Worm (Caenorhabditis elegans) whole organism, L3 larva: Measurements from ENCODE around the gene sra-34.

Experiments
- ceh-82 ChIP-seq: fragments of 150-350 bp; optimal IDR thresholded peaks from 2 replicates; lab custom pipeline; 2014; ENCODE audit warnings: missing biosample characterization, missing genetic modification characterization
- daf-12 ChIP-seq: fragments of 150-350 bp; optimal IDR thresholded peaks from 2 replicates; lab custom pipeline; 2014; ENCODE audit warnings: missing biosample characterization, missing genetic modification reagents, missing genetic modification characterization
- lin-15B ChIP-seq: fragments of 150-350 bp; optimal IDR thresholded peaks from 2 replicates; lab custom pipeline; 2014; ENCODE audit warnings: missing biosample characterization, missing genetic modification characterization
- pqm-1 ChIP-seq: fragments of 150-350 bp; optimal IDR thresholded peaks from 2 replicates; lab custom pipeline; 2017; ENCODE audit warnings: missing biosample characterization, missing genetic modification characterization, inconsistent platforms

DNA sequence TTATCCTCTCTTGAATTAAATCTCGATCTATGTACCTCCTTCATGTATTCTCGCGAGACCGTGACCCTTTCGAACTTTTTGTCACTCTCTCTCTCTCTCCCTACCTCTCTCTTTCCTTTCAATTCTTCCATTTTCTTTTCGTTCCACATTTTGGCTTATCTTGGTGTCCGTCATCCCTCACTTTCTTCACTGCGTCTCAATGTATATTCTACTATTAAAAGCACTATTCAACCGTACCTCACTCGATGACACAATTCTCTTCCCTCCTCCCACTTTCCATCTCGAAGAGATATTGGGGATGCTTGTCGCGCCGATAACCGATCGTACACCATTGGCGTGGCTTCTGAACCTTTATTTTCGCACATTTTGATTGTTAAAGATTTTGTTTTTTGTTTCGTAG is 32.8 kb downstream of the sra-34 start:
- TF ChIP-seq pqm-1 (no peak), daf-12 (tag; lab: Kevin White, UChicago) (no peak), ceh-82 (no peak), lin-15B (no peak)
